Worm (Caenorhabditis elegans): ENCODE results near the gene aldo-1.

DNA sequence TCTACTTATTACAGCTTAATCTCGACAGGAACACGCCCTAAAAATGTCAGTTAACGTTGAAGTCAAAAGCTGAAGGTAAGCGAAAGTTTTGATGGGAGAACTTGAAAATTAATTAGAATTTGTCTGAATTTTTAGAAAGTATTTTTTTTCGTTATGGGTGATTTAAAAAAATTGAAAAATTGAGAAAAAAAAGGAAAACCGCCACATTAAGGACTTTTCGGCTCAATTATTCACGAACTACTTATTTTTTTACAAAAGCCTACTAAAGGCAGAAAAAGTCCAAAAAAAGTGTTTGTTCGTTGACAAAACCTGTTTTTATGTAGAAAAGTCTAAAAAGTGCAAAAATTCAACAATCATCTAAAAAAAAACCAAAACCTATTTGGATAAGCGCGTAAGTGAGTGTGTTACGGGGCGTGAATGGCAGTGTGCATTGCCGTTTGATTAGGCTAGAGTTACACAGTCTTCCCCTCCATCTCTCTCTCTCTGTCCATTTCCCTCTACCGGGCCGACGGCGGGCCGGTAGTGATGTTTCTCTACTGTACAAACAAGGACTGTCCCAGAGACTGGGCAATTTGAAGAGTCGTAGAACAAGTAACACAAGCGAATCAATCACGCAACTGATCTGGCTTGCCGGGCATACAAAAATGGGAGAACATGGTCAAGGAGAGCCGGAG lies 37.2 kb downstream of the aldo-1 start, which contains the start of gene lron-13:
- no peak for TF ChIP-seq ZK546.5 (tag; optimal IDR thresholded peaks at IDR 0.05)
- no peak for TF ChIP-seq ztf-4 (tag; optimal IDR thresholded peaks at IDR 0.05)
- TF ChIP-seq snpc-4 (tag; optimal IDR thresholded peaks at IDR 0.05): no peak
- TF ChIP-seq nhr-23 (tag; optimal IDR thresholded peaks at IDR 0.05): no peak
- no peak for TF ChIP-seq nhr-76 (tag; optimal IDR thresholded peaks at IDR 0.05)
- TF ChIP-seq skn-1 (tag; optimal IDR thresholded peaks at IDR 0.05): no peak

All from whole organism, L3 larva.